Worm (Caenorhabditis elegans) whole organism, early embryonic: Measurements from ENCODE around the gene F01D5.5.
A peak's percentile ranks its signal among the peaks of the same experiment; 100 is the strongest.

Source experiments
- B0310.2 ChIP-seq: sonication (generic microtip); optimal IDR thresholded peaks from 2 replicates; lab custom pipeline; 2016; ENCODE audit warnings: mild to moderate bottlenecking, missing genetic modification characterization, missing compliant biosample characterization
- F13C5.2 ChIP-seq: sonication (generic microtip); optimal IDR thresholded peaks from 2 replicates; lab custom pipeline; 2017; ENCODE audit warnings: mild to moderate bottlenecking, missing genetic modification characterization, inconsistent platforms, missing compliant biosample characterization
- aly-1 ChIP-seq: sonication (generic microtip); optimal IDR thresholded peaks from 2 replicates; lab custom pipeline; 2016; ENCODE audit warnings: missing genetic modification characterization, missing compliant biosample characterization
- ama-1 ChIP-seq: fragments of 150-350 bp; optimal IDR thresholded peaks from 2 replicates; lab custom pipeline; 2014
- ceh-13 ChIP-seq: fragments of 200-800 bp; sonication (Bioruptor generic); optimal IDR thresholded peaks from 2 replicates; lab custom pipeline; 2018; ENCODE audit warnings: mild to moderate bottlenecking, missing genetic modification characterization, missing compliant biosample characterization
- ceh-36 ChIP-seq: sonication (generic microtip); optimal IDR thresholded peaks from 2 replicates; lab custom pipeline; 2016; ENCODE audit warnings: missing genetic modification characterization, inconsistent platforms, missing compliant biosample characterization
- ets-7 ChIP-seq: sonication (generic microtip); optimal IDR thresholded peaks from 2 replicates; lab custom pipeline; 2016; ENCODE audit warnings: missing genotype, missing genetic modification characterization, missing compliant biosample characterization
- flt-1 ChIP-seq: fragments of 200-800 bp; sonication (Bioruptor generic); IDR thresholded peaks from 2 replicates; pipeline ENCODE4 v1.3.6; 2022; ENCODE audit warnings: missing genetic modification characterization, missing compliant biosample characterization
- hmbx-1 ChIP-seq: sonication (generic microtip); optimal IDR thresholded peaks from 2 replicates; lab custom pipeline; 2016; ENCODE audit warnings: mild to moderate bottlenecking, missing genetic modification characterization, missing compliant biosample characterization
- hmg-4 ChIP-seq: fragments of 200-800 bp; sonication (Bioruptor generic); optimal IDR thresholded peaks from 2 replicates; lab custom pipeline; 2018; ENCODE audit warnings: mild to moderate bottlenecking, missing genetic modification characterization, missing compliant biosample characterization
- hnd-1 ChIP-seq: sonication (generic microtip); optimal IDR thresholded peaks from 2 replicates; lab custom pipeline; 2016; ENCODE audit warnings: missing genetic modification characterization, missing compliant biosample characterization
- pes-1 ChIP-seq: fragments of 200-800 bp; sonication (Bioruptor generic); IDR thresholded peaks from 2 replicates; pipeline ENCODE4 v1.3.6; 2022; ENCODE audit warnings: missing genetic modification reagents, missing genetic modification characterization, missing compliant biosample characterization
- scrt-1 ChIP-seq: fragments of 200-800 bp; sonication (Bioruptor generic); IDR thresholded peaks from 2 replicates; pipeline ENCODE4 v1.3.6; 2022; ENCODE audit warnings: missing genetic modification characterization, missing compliant biosample characterization
- sea-1 ChIP-seq: fragments of 200-800 bp; sonication (Bioruptor generic); conservative IDR thresholded peaks from 2 replicates; pipeline ENCODE4 v1.3.6; 2022; ENCODE audit warnings: missing genetic modification characterization, missing compliant biosample characterization
- tbx-11 ChIP-seq: fragments of 200-800 bp; sonication (Bioruptor generic); IDR thresholded peaks from 2 replicates; pipeline ENCODE4 v1.3.6; 2022; ENCODE audit warnings: missing genetic modification characterization, missing compliant biosample characterization
- tbx-37 ChIP-seq: fragments of 200-800 bp; sonication (Bioruptor generic); conservative IDR thresholded peaks from 2 replicates; pipeline ENCODE4 v1.3.6; 2022; ENCODE audit warnings: missing genetic modification reagents, missing genetic modification characterization, missing compliant biosample characterization
- tra-4 ChIP-seq: sonication (generic microtip); optimal IDR thresholded peaks from 2 replicates; lab custom pipeline; 2017; ENCODE audit warnings: missing genetic modification characterization, missing compliant biosample characterization

The F01D5.5 gene

DNA sequence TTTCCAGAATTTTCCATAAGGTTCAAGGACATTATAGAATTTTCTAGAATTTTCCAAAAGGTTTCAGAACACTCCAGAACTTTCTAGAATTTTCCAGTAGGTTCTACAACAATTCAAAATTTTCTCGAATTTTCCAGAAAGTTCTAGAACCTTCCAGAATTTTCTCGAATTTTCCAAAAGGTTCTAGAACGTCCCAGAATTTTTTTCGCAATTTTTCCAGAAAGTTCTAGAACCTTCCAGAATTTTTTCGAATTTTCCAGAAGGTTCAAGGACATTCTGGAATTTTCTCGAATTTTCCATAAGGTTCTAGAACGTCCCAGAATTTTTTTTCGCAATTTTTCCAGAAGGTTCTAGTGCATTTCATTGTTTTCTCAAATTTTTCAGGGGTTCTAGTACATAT, 24.4 kb downstream of the F01D5.5 start:
- TF ChIP-seq sea-1 (GFP tag; lab: Robert Waterston, UW) (no peak), aly-1 (tag; lab: Kevin White, UChicago) (no peak), pes-1 (GFP tag; lab: Robert Waterston, UW) (no peak), scrt-1 (GFP tag; lab: Robert Waterston, UW) (no peak), hmg-4 (GFP tag; lab: Kevin White, UChicago) (no peak), B0310.2 (tag; lab: Kevin White, UChicago) (no peak), hmbx-1 (tag; lab: Kevin White, UChicago) (no peak), ceh-36 (tag; lab: Kevin White, UChicago) (no peak), F13C5.2 (no peak), flt-1 (no peak), tbx-11 (no peak), ets-7 (tag; lab: Kevin White, UChicago) (no peak), ama-1 (no peak)

DNA sequence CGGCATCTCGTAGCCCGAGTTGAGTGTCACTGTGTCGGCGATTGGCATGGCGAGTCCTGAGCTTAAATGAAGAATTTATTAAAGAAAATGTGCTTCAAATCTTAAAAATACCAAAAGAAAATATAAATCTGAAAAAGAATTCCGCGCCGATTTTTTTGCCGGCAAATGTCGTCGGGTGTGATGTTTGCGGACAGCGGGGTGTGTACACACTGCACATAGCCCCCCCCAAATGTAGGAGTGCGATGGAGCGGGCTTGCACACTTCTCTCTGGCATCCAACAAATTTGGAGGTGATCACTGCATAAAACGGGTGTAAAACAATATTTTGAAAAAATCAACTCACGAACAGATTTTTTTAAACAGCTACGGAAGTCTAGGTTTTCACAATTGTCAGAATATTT, 25.9 kb downstream of the F01D5.5 start, which contains the start of gene Y39G8B.2:
TSS of gene Y39G8B.2 (minus strand) at position 61 of the 400 bp plus-strand sequence.
- peak; percentile 66 for TF ChIP-seq hmg-4 (GFP tag; lab: Kevin White, UChicago)
- TF ChIP-seq scrt-1 (GFP tag; lab: Robert Waterston, UW): peak; percentile 43; the same call in 1 of the 2 replicates
- TF ChIP-seq tbx-11: 0 out of 2 replicates have a peak, but pooled peaks have one; percentile 43
- TF ChIP-seq tbx-37: no peak
- 0 out of 2 replicates have a peak, but pooled peaks have one; percentile 32 for TF ChIP-seq flt-1
- peak; percentile 68 for TF ChIP-seq pes-1 (GFP tag; lab: Robert Waterston, UW)
- no peak for TF ChIP-seq hmbx-1 (tag; lab: Kevin White, UChicago)
- TF ChIP-seq hnd-1 (tag; lab: Kevin White, UChicago): no peak
- TF ChIP-seq F13C5.2: peak; percentile 73
- TF ChIP-seq ets-7 (tag; lab: Kevin White, UChicago): no peak
- TF ChIP-seq sea-1 (GFP tag; lab: Robert Waterston, UW): no peak

DNA sequence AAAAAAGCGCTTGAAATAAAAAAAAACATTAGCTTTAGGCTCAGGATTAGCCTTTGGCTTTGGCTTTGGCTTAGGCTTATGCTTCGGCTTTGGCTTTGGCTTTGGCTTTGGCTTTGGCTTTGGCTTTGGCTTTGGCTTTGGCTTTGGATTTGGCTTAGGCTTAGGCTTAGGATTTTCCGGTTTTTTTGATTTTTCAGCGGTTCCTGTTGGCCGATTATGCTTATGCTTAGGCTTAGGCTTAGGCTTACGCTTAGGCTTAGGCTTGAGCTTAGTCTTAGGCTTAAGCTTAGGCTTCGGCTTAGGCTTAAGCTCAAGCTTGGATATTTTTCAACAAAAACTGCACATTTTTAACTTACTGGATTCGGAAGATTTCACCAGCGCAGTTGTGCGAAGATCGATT, 28.0 kb downstream of the F01D5.5 start:
- TF ChIP-seq ets-7 (tag; lab: Kevin White, UChicago) (no peak), ceh-36 (tag; lab: Kevin White, UChicago) (peak; percentile 71)

DNA sequence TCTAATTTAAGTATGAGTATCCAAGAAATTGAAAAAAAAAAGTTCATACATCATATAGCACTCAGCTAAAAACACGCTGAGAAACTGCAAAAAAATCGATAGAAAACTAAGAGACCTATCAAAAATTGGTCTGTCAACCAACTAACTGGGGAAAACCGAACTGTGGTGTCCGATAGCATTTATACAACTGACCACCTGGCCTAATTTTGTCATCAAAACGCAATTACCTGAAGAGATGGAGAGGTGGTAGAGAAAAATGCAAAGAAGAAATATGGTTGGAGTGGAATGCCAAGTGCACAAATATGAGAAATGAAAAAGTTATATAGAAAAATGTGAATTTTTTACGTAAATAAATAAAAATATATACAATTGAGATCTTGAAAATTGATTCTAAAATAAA, 28.6 kb downstream of the F01D5.5 start, which contains the start of gene Y39G8B.1:
TSS of gene Y39G8B.1 (minus strand) at position 299 of the 400 bp plus-strand sequence.
- no peak for TF ChIP-seq tra-4 (tag; lab: Kevin White, UChicago)
- TF ChIP-seq F13C5.2: no peak
- TF ChIP-seq sea-1 (GFP tag; lab: Robert Waterston, UW): no peak
- TF ChIP-seq hmbx-1 (tag; lab: Kevin White, UChicago): no peak

DNA sequence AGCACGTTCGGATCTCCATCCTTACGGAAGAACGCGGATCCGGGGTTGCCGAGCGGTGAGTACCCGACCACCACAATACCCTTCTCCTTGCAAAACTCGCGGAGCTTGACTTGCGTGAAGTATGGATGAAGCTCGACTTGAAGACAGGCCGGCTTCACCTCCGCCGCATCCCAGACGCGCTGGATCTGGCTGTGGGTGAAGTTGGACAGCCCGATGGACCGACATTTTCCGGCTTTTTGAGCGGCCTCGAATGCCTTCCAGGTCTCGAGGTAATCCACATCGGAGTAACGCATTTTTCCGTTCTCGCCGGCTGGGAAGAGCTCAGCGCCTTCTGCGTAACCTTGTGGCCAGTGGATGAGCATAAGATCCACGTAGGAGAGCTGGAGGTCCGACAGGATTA, 29.9 kb downstream of the F01D5.5 start:
- TF ChIP-seq ceh-36 (tag; lab: Kevin White, UChicago) (no peak), hnd-1 (tag; lab: Kevin White, UChicago) (no peak), flt-1 (no peak), scrt-1 (GFP tag; lab: Robert Waterston, UW) (no peak), tra-4 (tag; lab: Kevin White, UChicago) (no peak), ama-1 (no peak), ets-7 (tag; lab: Kevin White, UChicago) (no peak), B0310.2 (tag; lab: Kevin White, UChicago) (no peak)

DNA sequence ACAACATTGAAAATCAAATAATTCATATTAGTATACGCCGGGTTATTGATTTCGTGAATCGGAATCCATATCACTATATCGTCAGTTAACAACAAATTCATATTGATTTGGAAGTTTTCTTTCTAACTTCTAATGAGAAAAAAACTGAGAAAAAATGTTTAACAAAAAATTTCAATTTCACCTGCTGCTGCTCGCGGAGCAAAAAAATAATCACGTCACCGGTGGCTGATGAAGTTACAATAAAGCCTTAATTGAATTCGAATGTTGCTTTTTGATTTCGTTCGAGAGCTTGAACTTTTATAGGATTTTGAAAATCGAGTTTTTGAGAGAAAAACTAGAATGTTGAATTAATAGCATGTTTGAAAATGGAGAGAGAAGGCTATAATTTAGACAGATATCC, 33.1 kb downstream of the F01D5.5 start, which contains the start of gene sre-43:
TSS of gene sre-43 (minus strand) at position 101 of the 400 bp plus-strand sequence.
- TF ChIP-seq B0310.2 (tag; lab: Kevin White, UChicago): no peak
- TF ChIP-seq tbx-11: no peak
- no peak for TF ChIP-seq hmg-4 (GFP tag; lab: Kevin White, UChicago)
- TF ChIP-seq ceh-36 (tag; lab: Kevin White, UChicago): no peak
- no peak for TF ChIP-seq ets-7 (tag; lab: Kevin White, UChicago)
- TF ChIP-seq sea-1 (GFP tag; lab: Robert Waterston, UW): no peak
- no peak for TF ChIP-seq hmbx-1 (tag; lab: Kevin White, UChicago)
- no peak for TF ChIP-seq tbx-37
- no peak for TF ChIP-seq flt-1
- TF ChIP-seq ama-1: no peak
- TF ChIP-seq scrt-1 (GFP tag; lab: Robert Waterston, UW): no peak
- TF ChIP-seq pes-1 (GFP tag; lab: Robert Waterston, UW): no peak
- TF ChIP-seq F13C5.2: no peak
- TF ChIP-seq tra-4 (tag; lab: Kevin White, UChicago): no peak
- no peak for TF ChIP-seq hnd-1 (tag; lab: Kevin White, UChicago)
- TF ChIP-seq aly-1 (tag; lab: Kevin White, UChicago): no peak

DNA sequence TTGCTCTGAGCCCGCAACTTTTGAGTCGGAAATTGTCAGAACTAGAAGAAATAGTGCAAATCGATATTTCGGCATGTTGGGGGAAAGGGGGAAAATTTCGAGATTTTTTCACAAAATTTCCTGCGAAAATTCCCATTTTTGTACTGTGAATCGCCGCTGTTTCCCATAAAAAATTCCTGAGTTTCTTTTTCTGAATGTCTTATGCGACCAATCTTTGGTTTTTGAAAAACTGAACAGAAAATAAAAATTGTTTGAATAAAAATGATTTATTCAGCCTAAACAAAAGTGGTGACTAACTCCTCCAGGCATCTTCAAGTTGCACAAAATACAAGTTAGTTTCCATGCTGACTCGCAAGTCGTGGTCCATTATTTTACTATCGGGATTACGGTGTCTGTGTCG, 35.9 kb downstream of the F01D5.5 start, which contains the start of gene W07G1.7:
TSS of gene W07G1.7 (minus strand) at position 101 of the 400 bp plus-strand sequence.
- no peak for TF ChIP-seq hmg-4 (GFP tag; lab: Kevin White, UChicago)
- no peak for TF ChIP-seq F13C5.2
- no peak for TF ChIP-seq ceh-36 (tag; lab: Kevin White, UChicago)
- TF ChIP-seq tbx-37: no peak
- TF ChIP-seq tra-4 (tag; lab: Kevin White, UChicago): no peak
- TF ChIP-seq ama-1: no peak
- TF ChIP-seq ets-7 (tag; lab: Kevin White, UChicago): no peak
- no peak for TF ChIP-seq aly-1 (tag; lab: Kevin White, UChicago)
- no peak for TF ChIP-seq flt-1
- TF ChIP-seq hmbx-1 (tag; lab: Kevin White, UChicago): no peak
- TF ChIP-seq scrt-1 (GFP tag; lab: Robert Waterston, UW): no peak
- TF ChIP-seq ceh-13 (GFP tag; lab: Kevin White, UChicago): no peak

DNA sequence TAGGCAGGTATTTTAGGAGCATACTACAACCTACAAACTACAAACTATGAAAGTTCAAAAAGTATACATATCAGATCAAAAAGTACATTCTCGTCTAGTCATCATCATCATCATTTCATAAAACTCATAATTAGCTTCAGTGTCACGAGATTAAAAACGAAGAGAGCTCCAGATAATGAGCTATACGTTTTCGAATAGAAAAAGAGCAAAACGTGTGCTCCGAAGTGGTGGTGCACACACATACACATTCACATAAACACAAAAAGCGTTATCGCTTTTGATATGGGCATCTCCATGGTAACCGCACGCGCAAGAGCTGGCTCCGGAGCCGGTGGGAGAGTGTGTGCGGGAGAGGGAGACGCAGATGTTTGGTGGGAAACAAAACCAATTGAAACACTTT, 37.8 kb downstream of the F01D5.5 start:
- TF ChIP-seq hmbx-1 (tag; lab: Kevin White, UChicago): no peak
- TF ChIP-seq ceh-36 (tag; lab: Kevin White, UChicago): no peak
- no peak for TF ChIP-seq hmg-4 (GFP tag; lab: Kevin White, UChicago)
